Fruit fly (Drosophila melanogaster) whole organism, embryonic: ENCODE results near the gene CG31924.

Source experiments
- B-H1 ChIP-seq: fragments of 200-800 bp; sonication (Bioruptor generic); IDR thresholded peaks from 3 replicates; pipeline ENCODE4 v1.3.6; 2022; ENCODE audit warnings: missing biosample characterization, missing genetic modification characterization
- CG10267 ChIP-seq: fragments of 200-800 bp; sonication (Bioruptor generic); optimal IDR thresholded peaks from 2 replicates; lab custom pipeline; 2018; ENCODE audit warnings: missing biosample characterization, mild to moderate bottlenecking, missing genetic modification characterization, moderate library complexity
- CG10654 ChIP-seq: fragments of 200-800 bp; sonication (Bioruptor generic); optimal IDR thresholded peaks from 2 replicates; lab custom pipeline; 2016; ENCODE audit warnings: missing biosample characterization, missing genetic modification characterization
- CG11560 ChIP-seq: fragments of 200-800 bp; sonication (Bioruptor generic); IDR thresholded peaks from 3 replicates; pipeline ENCODE4 v1.3.6; 2022; ENCODE audit warnings: missing biosample characterization, missing genetic modification characterization
- CG11723 ChIP-seq: fragments of 200-800 bp; sonication (Bioruptor generic); optimal IDR thresholded peaks from 2 replicates; lab custom pipeline; 2017; ENCODE audit warnings: missing biosample characterization, mild to moderate bottlenecking, missing genetic modification characterization
- CG12104 ChIP-seq: fragments of 200-800 bp; sonication (Bioruptor generic); optimal IDR thresholded peaks from 3 replicates; lab custom pipeline; 2016; ENCODE audit warnings: missing biosample characterization, missing genetic modification characterization
- CG12299 ChIP-seq: fragments of 200-800 bp; sonication (Bioruptor generic); optimal IDR thresholded peaks from 2 replicates; lab custom pipeline; 2018; ENCODE audit warnings: missing biosample characterization, mild to moderate bottlenecking, missing genetic modification characterization
- CG12659 ChIP-seq: fragments of 200-800 bp; sonication (Bioruptor generic); optimal IDR thresholded peaks from 3 replicates; lab custom pipeline; 2017; ENCODE audit warnings: mild to moderate bottlenecking, missing biosample characterization, missing genetic modification reagents, missing genetic modification characterization
- CG12942 ChIP-seq: fragments of 200-800 bp; sonication (Bioruptor generic); optimal IDR thresholded peaks from 3 replicates; lab custom pipeline; 2016; ENCODE audit warnings: missing biosample characterization, missing genetic modification characterization
- CG13287 ChIP-seq: fragments of 200-800 bp; sonication (Bioruptor generic); IDR thresholded peaks from 2 replicates; pipeline ENCODE4 v1.3.6; 2022; ENCODE audit warnings: missing biosample characterization, missing genetic modification characterization; ENCODE audit not compliant: partially characterized antibody
- CG15601 ChIP-seq: fragments of 200-800 bp; sonication (Bioruptor generic); optimal IDR thresholded peaks from 3 replicates; lab custom pipeline; 2019; ENCODE audit warnings: missing biosample characterization, mild to moderate bottlenecking, missing genetic modification characterization, moderate library complexity
- CG16863 ChIP-seq: fragments of 200-800 bp; sonication (Bioruptor generic); optimal IDR thresholded peaks from 3 replicates; lab custom pipeline; 2016; ENCODE audit warnings: missing biosample characterization, missing genetic modification characterization
- CG17612 ChIP-seq: fragments of 200-800 bp; sonication (Bioruptor generic); IDR thresholded peaks from 2 replicates; pipeline ENCODE4 v1.3.6; 2022; ENCODE audit warnings: missing biosample characterization, missing genetic modification characterization
- CG18599 ChIP-seq: fragments of 200-800 bp; sonication (Bioruptor generic); optimal IDR thresholded peaks from 3 replicates; lab custom pipeline; 2017; ENCODE audit warnings: missing biosample characterization, missing genetic modification characterization, mild to moderate bottlenecking, moderate library complexity, missing genetic modification reagents
- CG30403 ChIP-seq: fragments of 200-800 bp; sonication (Bioruptor generic); optimal IDR thresholded peaks from 3 replicates; lab custom pipeline; 2016; ENCODE audit warnings: missing biosample characterization, missing genetic modification characterization
- CG34224 ChIP-seq: fragments of 200-800 bp; sonication (Bioruptor generic); IDR thresholded peaks from 3 replicates; pipeline ENCODE4 v1.3.6; 2022; ENCODE audit warnings: missing biosample characterization, missing genetic modification characterization; ENCODE audit not compliant: partially characterized antibody
- CG34376 ChIP-seq: fragments of 200-800 bp; sonication (Bioruptor generic); optimal IDR thresholded peaks from 2 replicates; lab custom pipeline; 2018; ENCODE audit warnings: missing biosample characterization, mild to moderate bottlenecking, missing genetic modification characterization
- CG4404 ChIP-seq: fragments of 200-800 bp; sonication (Bioruptor generic); IDR thresholded peaks from 2 replicates; pipeline ENCODE4 v1.3.6; 2022; ENCODE audit warnings: missing biosample characterization, missing genetic modification characterization
- CG5180 ChIP-seq: fragments of 200-800 bp; sonication (Bioruptor generic); optimal IDR thresholded peaks from 3 replicates; lab custom pipeline; 2017; ENCODE audit warnings: missing biosample characterization, missing genetic modification characterization, mild to moderate bottlenecking, moderate library complexity, missing genetic modification reagents
- CG8089 ChIP-seq: fragments of 200-800 bp; sonication (Bioruptor generic); optimal IDR thresholded peaks from 3 replicates; lab custom pipeline; 2016; ENCODE audit warnings: missing biosample characterization, missing genetic modification characterization
- CG8944 ChIP-seq: fragments of 200-800 bp; sonication (Bioruptor generic); optimal IDR thresholded peaks from 3 replicates; lab custom pipeline; 2016; ENCODE audit warnings: missing biosample characterization, missing genetic modification characterization
- CG9609 ChIP-seq: fragments of 200-800 bp; sonication (Bioruptor generic); optimal IDR thresholded peaks from 3 replicates; lab custom pipeline; 2016; ENCODE audit warnings: missing biosample characterization, missing genetic modification characterization
- E2f1 ChIP-seq: fragments of 200-800 bp; sonication (Bioruptor generic); IDR thresholded peaks from 2 replicates; pipeline ENCODE4 v1.3.6; 2022; ENCODE audit warnings: missing biosample characterization, missing genetic modification characterization
- HLH4C ChIP-seq: fragments of 200-800 bp; sonication (Bioruptor generic); IDR thresholded peaks from 3 replicates; pipeline ENCODE4 v1.3.6; 2022; ENCODE audit warnings: missing biosample characterization, missing genetic modification characterization; ENCODE audit not compliant: partially characterized antibody
- Hr3 ChIP-seq: fragments of 200-800 bp; sonication (Bioruptor generic); optimal IDR thresholded peaks from 3 replicates; lab custom pipeline; 2016; ENCODE audit warnings: missing biosample characterization, missing genetic modification characterization
- Max ChIP-seq: fragments of 200-800 bp; sonication (Bioruptor generic); optimal IDR thresholded peaks from 2 replicates; lab custom pipeline; 2016; ENCODE audit warnings: missing biosample characterization, mild to moderate bottlenecking, missing genetic modification characterization
- Meics ChIP-seq: fragments of 200-800 bp; sonication (Bioruptor generic); optimal IDR thresholded peaks from 2 replicates; lab custom pipeline; 2017; ENCODE audit warnings: missing biosample characterization, mild to moderate bottlenecking, missing genetic modification characterization
- Xrp1 ChIP-seq: fragments of 200-800 bp; sonication (Bioruptor generic); IDR thresholded peaks from 2 replicates; pipeline ENCODE4 v1.3.6; 2022; ENCODE audit warnings: missing biosample characterization, missing genetic modification characterization
- al ChIP-seq: fragments of 200-800 bp; sonication (Bioruptor generic); IDR thresholded peaks from 2 replicates; pipeline ENCODE4 v1.3.6; 2022; ENCODE audit warnings: missing biosample characterization, missing genetic modification characterization
- ap ChIP-seq: fragments of 200-800 bp; sonication (Bioruptor generic); IDR thresholded peaks from 2 replicates; pipeline ENCODE4 v1.3.6; 2022; ENCODE audit warnings: missing biosample characterization, missing genetic modification characterization
- chinmo ChIP-seq: fragments of 200-800 bp; sonication (Bioruptor generic); IDR thresholded peaks from 4 replicates; pipeline ENCODE4 v1.3.6; 2022; ENCODE audit warnings: missing biosample characterization, missing genetic modification characterization; ENCODE audit not compliant: partially characterized antibody
- danr ChIP-seq: fragments of 200-800 bp; sonication (Bioruptor generic); IDR thresholded peaks from 2 replicates; pipeline ENCODE4 v1.3.6; 2022; ENCODE audit warnings: missing biosample characterization, missing genetic modification characterization
- eve ChIP-seq, 2 experiments: fragments of >200 bp; optimal IDR thresholded peaks; 2 replicates each; lab custom pipeline; 2017; ENCODE audit warnings: missing biosample characterization in 2 of 2, missing genetic modification characterization in 2 of 2
- gfzf ChIP-seq: fragments of 200-800 bp; sonication (Bioruptor generic); optimal IDR thresholded peaks from 2 replicates; lab custom pipeline; 2016; ENCODE audit warnings: missing biosample characterization, mild to moderate bottlenecking, missing genetic modification characterization, moderate library complexity
- grn ChIP-seq: fragments of 200-800 bp; sonication (Bioruptor generic); optimal IDR thresholded peaks from 3 replicates; lab custom pipeline; 2017; ENCODE audit warnings: missing biosample characterization, missing genetic modification characterization
- gro ChIP-seq: fragments of 200-800 bp; sonication (Bioruptor generic); optimal IDR thresholded peaks from 2 replicates; lab custom pipeline; 2016; ENCODE audit warnings: missing biosample characterization, missing genetic modification characterization
- jigr1 ChIP-seq: fragments of 200-800 bp; sonication (Bioruptor generic); IDR thresholded peaks from 3 replicates; pipeline ENCODE4 v1.3.6; 2022; ENCODE audit warnings: missing biosample characterization, missing genetic modification characterization
- knrl ChIP-seq: fragments of 200-800 bp; sonication (Bioruptor generic); IDR thresholded peaks from 3 replicates; pipeline ENCODE4 v1.3.6; 2022; ENCODE audit warnings: missing biosample characterization, missing genetic modification characterization; ENCODE audit not compliant: partially characterized antibody
- pfk ChIP-seq: fragments of 200-800 bp; sonication (Bioruptor generic); optimal IDR thresholded peaks from 2 replicates; lab custom pipeline; 2018; ENCODE audit warnings: missing biosample characterization, mild to moderate bottlenecking, missing genetic modification characterization, moderate library complexity
- prd ChIP-seq, 3 experiments: fragments of >200 bp in 2 of 3; fragments of 200-800 bp in 1 of 3; sonication (Bioruptor generic) in 1 of 3; optimal IDR thresholded peaks in 2 of 3; IDR thresholded peaks in 1 of 3; 2 replicates in 2 of 3; 3 replicates in 1 of 3; pipeline versions ENCODE4 v1.3.6 to Lab custom; 2017 to 2022; ENCODE audit warnings: missing biosample characterization in 1 of 3, missing genetic modification characterization in 1 of 3
- ranshi ChIP-seq: fragments of 200-800 bp; sonication (Bioruptor generic); IDR thresholded peaks from 2 replicates; pipeline ENCODE4 v1.3.6; 2022; ENCODE audit warnings: missing biosample characterization, missing genetic modification characterization
- ro ChIP-seq: fragments of 200-800 bp; sonication (Bioruptor generic); IDR thresholded peaks from 2 replicates; pipeline ENCODE4 v1.3.6; 2022; ENCODE audit warnings: missing biosample characterization, missing genetic modification characterization
- sc ChIP-seq, 3 experiments: fragments of >200 bp in 2 of 3; fragments of 200-800 bp in 1 of 3; sonication (Bioruptor generic) in 1 of 3; optimal IDR thresholded peaks; 2 replicates in 2 of 3; 3 replicates in 1 of 3; lab custom pipeline; 2017; ENCODE audit warnings: mild to moderate bottlenecking in 1 of 3, missing biosample characterization in 1 of 3, missing genetic modification characterization in 1 of 3, missing genetic modification reagents in 1 of 3
- sisA ChIP-seq: fragments of 200-800 bp; sonication (Bioruptor generic); IDR thresholded peaks from 2 replicates; pipeline ENCODE4 v1.3.6; 2022; ENCODE audit warnings: missing biosample characterization, missing genetic modification characterization
- sqz ChIP-seq: fragments of 200-800 bp; sonication (Bioruptor generic); optimal IDR thresholded peaks from 3 replicates; lab custom pipeline; 2018; ENCODE audit warnings: missing biosample characterization, mild to moderate bottlenecking, missing genetic modification characterization
- ssp ChIP-seq: fragments of 200-800 bp; sonication (Bioruptor generic); IDR thresholded peaks from 2 replicates; pipeline ENCODE4 v1.3.6; 2022; ENCODE audit warnings: missing biosample characterization, missing genetic modification characterization
- tin ChIP-seq: fragments of 200-800 bp; sonication (Bioruptor generic); optimal IDR thresholded peaks from 3 replicates; lab custom pipeline; 2016; ENCODE audit warnings: missing biosample characterization, missing genetic modification characterization
- trem ChIP-seq: fragments of 200-800 bp; optimal IDR thresholded peaks from 3 replicates; lab custom pipeline; 2019; ENCODE audit warnings: missing biosample characterization, mild to moderate bottlenecking, missing genetic modification characterization, moderate library complexity
- ttk ChIP-seq: fragments of 200-800 bp; sonication (Bioruptor generic); IDR thresholded peaks from 2 replicates; pipeline ENCODE4 v2.1.2; 2022; ENCODE audit warnings: missing biosample characterization, missing genetic modification characterization
- tup ChIP-seq: fragments of 200-800 bp; sonication (Bioruptor generic); optimal IDR thresholded peaks from 2 replicates; lab custom pipeline; 2016; ENCODE audit warnings: missing biosample characterization, mild to moderate bottlenecking, missing genetic modification characterization, moderate library complexity

CG31924 gene

dm6 chr2L:1316422-1316821 lies 38.3 kb downstream of the CG31924 start (continued):
- no peak for TF ChIP-seq ro
- TF ChIP-seq CG30403: peak; percentile 8
- TF ChIP-seq prd (optimal IDR thresholded peaks at IDR 0.05; lab: Kevin White, UChicago): no peak
- peak; percentile 53; the same call in 2 of the 3 replicates for TF ChIP-seq prd (GFP tag; IDR thresholded peaks at IDR 0.05; lab: Robert Waterston, UW)
- TF ChIP-seq E2f1 (GFP tag; lab: Robert Waterston, UW): no peak
- peak; percentile 30 for TF ChIP-seq CG16863
- TF ChIP-seq tup (GFP tag; lab: Kevin White, UChicago): no peak
- TF ChIP-seq chinmo (GFP tag; lab: Robert Waterston, UW): no peak
- TF ChIP-seq CG11560 (tag; lab: Robert Waterston, UW): no peak
- no peak for TF ChIP-seq CG34224 (GFP tag; lab: Robert Waterston, UW)
- no peak for TF ChIP-seq sqz
- no peak for TF ChIP-seq CG15601 (tag; lab: Kevin White, UChicago)
- no peak for TF ChIP-seq CG10267
- TF ChIP-seq CG9609 (GFP tag; lab: Kevin White, UChicago): peak; percentile 10
- TF ChIP-seq HLH4C (GFP tag; lab: Robert Waterston, UW): no peak
- no peak for TF ChIP-seq CG8944 (GFP tag; lab: Kevin White, UChicago)
- no peak for TF ChIP-seq CG4404 (GFP tag; lab: Robert Waterston, UW)
- no peak for TF ChIP-seq CG13287 (GFP tag; lab: Robert Waterston, UW)
- no peak for TF ChIP-seq Hr3 (GFP tag; lab: Kevin White, UChicago)
- TF ChIP-seq CG18599: peak; percentile 71
- TF ChIP-seq CG11723 (GFP tag; lab: Kevin White, UChicago): no peak
- TF ChIP-seq CG17612: no peak
- TF ChIP-seq CG8089 (GFP tag; lab: Kevin White, UChicago): no peak
- no peak for TF ChIP-seq gfzf (GFP tag; lab: Kevin White, UChicago)
- TF ChIP-seq ap (GFP tag; lab: Robert Waterston, UW): 0 out of 2 replicates have a peak, but pooled peaks have one; percentile 32
- TF ChIP-seq danr (GFP tag; lab: Robert Waterston, UW): no peak
- TF ChIP-seq pfk (GFP tag; lab: Kevin White, UChicago): no peak
- no peak for TF ChIP-seq Max
- TF ChIP-seq eve (GFP tag; optimal IDR thresholded peaks at IDR 0.05; lab: Kevin White, UChicago): peak in 1 of 2 experiments; percentile 56
- TF ChIP-seq CG12659: no peak
- TF ChIP-seq al (GFP tag; lab: Robert Waterston, UW): no peak
- no peak for TF ChIP-seq tin
- TF ChIP-seq sisA (GFP tag; lab: Robert Waterston, UW): peak; percentile 42; the same call in 1 of the 2 replicates
- no peak for TF ChIP-seq grn (GFP tag; lab: Kevin White, UChicago)
- no peak for TF ChIP-seq jigr1 (GFP tag; lab: Robert Waterston, UW)
- TF ChIP-seq Xrp1 (GFP tag; lab: Robert Waterston, UW): peak; percentile 48; the same call in 1 of the 2 replicates
- no peak for TF ChIP-seq CG10654 (GFP tag; lab: Kevin White, UChicago)
- TF ChIP-seq ranshi (GFP tag; lab: Robert Waterston, UW): peak; percentile 54; the same call in 1 of the 2 replicates
- TF ChIP-seq CG34376: no peak
- TF ChIP-seq CG12942 (GFP tag; lab: Kevin White, UChicago): no peak
- TF ChIP-seq knrl (GFP tag; lab: Robert Waterston, UW): no peak
- TF ChIP-seq CG12104: no peak
- no peak for TF ChIP-seq CG5180 (GFP tag; lab: Kevin White, UChicago)
- TF ChIP-seq CG12299 (tag; lab: Kevin White, UChicago): no peak
- no peak for TF ChIP-seq ssp
- TF ChIP-seq trem: no peak
- TF ChIP-seq B-H1 (GFP tag; lab: Robert Waterston, UW): no peak
- no peak for TF ChIP-seq gro (GFP tag; lab: Kevin White, UChicago)
- no peak for TF ChIP-seq sc (optimal IDR thresholded peaks at IDR 0.05; lab: Kevin White, UChicago)
- TF ChIP-seq sc (GFP tag; optimal IDR thresholded peaks at IDR 0.05; lab: Kevin White, UChicago): no peak
- TF ChIP-seq Meics (GFP tag; lab: Kevin White, UChicago): peak; percentile 39
- TF ChIP-seq ttk: peak; percentile 7; the same call in 1 of the 2 replicates
